Fruit fly (Drosophila melanogaster) whole organism, embryonic: ENCODE data around the gene rho-5.

ENCODE experiments used
- C15 ChIP-seq: fragments of 200-800 bp; sonication (Bioruptor generic); IDR thresholded peaks from 3 replicates; pipeline ENCODE4 v1.3.6; 2022; ENCODE audit warnings: missing biosample characterization, missing genetic modification characterization
- CG11093 ChIP-seq: fragments of 200-800 bp; sonication (Bioruptor generic); IDR thresholded peaks from 3 replicates; pipeline ENCODE4 v1.3.6; 2022; ENCODE audit warnings: missing biosample characterization, missing genetic modification characterization
- CG13424 ChIP-seq: fragments of 200-800 bp; sonication (Bioruptor generic); optimal IDR thresholded peaks from 2 replicates; lab custom pipeline; 2019; ENCODE audit warnings: missing biosample characterization, mild to moderate bottlenecking, missing genetic modification characterization, moderate library complexity
- CG1603 ChIP-seq: fragments of 200-800 bp; sonication (Bioruptor generic); optimal IDR thresholded peaks from 2 replicates; lab custom pipeline; 2019; ENCODE audit warnings: missing biosample characterization, mild to moderate bottlenecking, missing genetic modification characterization, moderate library complexity
- CG16779 ChIP-seq: fragments of 200-800 bp; sonication (Bioruptor generic); IDR thresholded peaks from 2 replicates; pipeline ENCODE4 v1.3.6; 2022; ENCODE audit warnings: missing biosample characterization, missing genetic modification characterization
- CG18476 ChIP-seq: fragments of 200-800 bp; sonication (Bioruptor generic); optimal IDR thresholded peaks from 2 replicates; lab custom pipeline; 2016; ENCODE audit warnings: missing biosample characterization, mild to moderate bottlenecking, missing genetic modification characterization
- CG2875 ChIP-seq: fragments of 200-800 bp; sonication (Bioruptor generic); optimal IDR thresholded peaks from 2 replicates; lab custom pipeline; 2017; ENCODE audit warnings: missing biosample characterization, mild to moderate bottlenecking, missing genetic modification characterization, missing genetic modification reagents
- CG2889 ChIP-seq: fragments of 200-800 bp; sonication (Bioruptor generic); IDR thresholded peaks from 3 replicates; pipeline ENCODE4 v1.3.6; 2022; ENCODE audit warnings: missing biosample characterization, missing genetic modification characterization
- CG31224 ChIP-seq: fragments of 200-800 bp; sonication (Bioruptor generic); IDR thresholded peaks from 2 replicates; pipeline ENCODE4 v1.3.6; 2022; ENCODE audit warnings: missing biosample characterization, missing genetic modification characterization
- CG32532 ChIP-seq: fragments of 200-800 bp; sonication (Bioruptor generic); IDR thresholded peaks from 2 replicates; pipeline ENCODE4 v1.3.6; 2022; ENCODE audit warnings: missing biosample characterization, missing genetic modification characterization
- CG33557 ChIP-seq: fragments of 200-800 bp; sonication (Bioruptor generic); optimal IDR thresholded peaks from 2 replicates; lab custom pipeline; 2019; ENCODE audit warnings: missing biosample characterization, mild to moderate bottlenecking, missing genetic modification characterization, moderate library complexity
- CG3726 ChIP-seq: fragments of 200-800 bp; sonication (Bioruptor generic); IDR thresholded peaks from 3 replicates; pipeline ENCODE4, ENCODE4 v1.3.6; 2022; ENCODE audit warnings: missing biosample characterization, missing genetic modification characterization
- CG42726 ChIP-seq: fragments of 200-800 bp; sonication (Bioruptor generic); IDR thresholded peaks from 2 replicates; pipeline ENCODE4 v1.3.6; 2022; ENCODE audit warnings: missing biosample characterization, missing genetic modification characterization; ENCODE audit not compliant: partially characterized antibody
- CG4404 ChIP-seq: fragments of 200-800 bp; sonication (Bioruptor generic); IDR thresholded peaks from 2 replicates; pipeline ENCODE4 v1.3.6; 2022; ENCODE audit warnings: missing biosample characterization, missing genetic modification characterization
- CG4617 ChIP-seq: fragments of 200-800 bp; sonication (Bioruptor generic); optimal IDR thresholded peaks from 3 replicates; lab custom pipeline; 2016; ENCODE audit warnings: missing biosample characterization, missing genetic modification characterization, borderline replicate concordance
- CG4707 ChIP-seq: fragments of 200-800 bp; sonication (Bioruptor generic); optimal IDR thresholded peaks from 2 replicates; lab custom pipeline; 2018; ENCODE audit warnings: missing biosample characterization, mild to moderate bottlenecking, missing genetic modification characterization, moderate library complexity
- CG5953 ChIP-seq: fragments of 200-800 bp; sonication (Bioruptor generic); IDR thresholded peaks from 2 replicates; pipeline ENCODE4 v1.3.6; 2022; ENCODE audit warnings: missing biosample characterization, missing genetic modification characterization
- CG6689 ChIP-seq: fragments of 200-800 bp; sonication (Bioruptor generic); IDR thresholded peaks from 2 replicates; pipeline ENCODE4 v1.3.6; 2022; ENCODE audit warnings: missing biosample characterization, missing genetic modification characterization
- CG7928 ChIP-seq: fragments of 200-800 bp; sonication (Bioruptor generic); optimal IDR thresholded peaks from 2 replicates; lab custom pipeline; 2017; ENCODE audit warnings: missing biosample characterization, mild to moderate bottlenecking, missing genetic modification characterization
- CG9797 ChIP-seq: fragments of 200-800 bp; sonication (Bioruptor generic); optimal IDR thresholded peaks from 3 replicates; lab custom pipeline; 2018; ENCODE audit warnings: missing biosample characterization, mild to moderate bottlenecking, missing genetic modification characterization
- D ChIP-seq, 2 experiments: fragments of 200-800 bp in 1 of 2; fragments of >200 bp in 1 of 2; sonication (Bioruptor generic) in 1 of 2; optimal IDR thresholded peaks; 2 replicates in 1 of 2; 3 replicates in 1 of 2; lab custom pipeline; 2017; ENCODE audit warnings: mild to moderate bottlenecking in 1 of 2, missing biosample characterization in 1 of 2, missing genetic modification characterization in 1 of 2, missing genetic modification reagents in 1 of 2
- Dip2 ChIP-seq: fragments of 200-800 bp; sonication (Bioruptor generic); IDR thresholded peaks from 2 replicates; pipeline ENCODE4 v1.3.6; 2022; ENCODE audit warnings: missing biosample characterization, missing genetic modification characterization
- Gug ChIP-seq: fragments of 200-800 bp; sonication (Bioruptor generic); IDR thresholded peaks from 4 replicates; pipeline ENCODE4 v1.3.6; 2022; ENCODE audit warnings: missing biosample characterization, missing genetic modification characterization
- Jarid2 ChIP-seq: fragments of 200-800 bp; sonication (Bioruptor generic); optimal IDR thresholded peaks from 3 replicates; lab custom pipeline; 2017; ENCODE audit warnings: mild to moderate bottlenecking, missing biosample characterization, missing genetic modification reagents, missing genetic modification characterization
- Lhr ChIP-seq: fragments of 200-800 bp; sonication (Bioruptor generic); optimal IDR thresholded peaks from 3 replicates; lab custom pipeline; 2017; ENCODE audit warnings: mild to moderate bottlenecking, missing biosample characterization, missing genetic modification reagents, missing genetic modification characterization
- Mrtf ChIP-seq: fragments of 200-800 bp; sonication (Bioruptor generic); IDR thresholded peaks from 3 replicates; pipeline ENCODE4 v1.3.6; 2022; ENCODE audit warnings: missing biosample characterization, missing genetic modification characterization
- Opbp ChIP-seq: fragments of 200-800 bp; sonication (Bioruptor generic); IDR thresholded peaks from 3 replicates; pipeline ENCODE4 v1.3.6; 2022; ENCODE audit warnings: missing biosample characterization, missing genetic modification characterization; ENCODE audit not compliant: partially characterized antibody
- Scr ChIP-seq: fragments of 200-800 bp; sonication (Bioruptor generic); IDR thresholded peaks from 2 replicates; pipeline ENCODE4 v1.3.6; 2022; ENCODE audit warnings: missing biosample characterization, missing genetic modification characterization; ENCODE audit not compliant: partially characterized antibody
- Sin3A ChIP-seq: fragments of >200 bp; optimal IDR thresholded peaks from 2 replicates; lab custom pipeline; 2018
- Sry-β ChIP-seq: fragments of 200-800 bp; sonication (Bioruptor generic); optimal IDR thresholded peaks from 2 replicates; lab custom pipeline; 2018; ENCODE audit warnings: missing biosample characterization, mild to moderate bottlenecking, missing genetic modification characterization, moderate library complexity
- Taf1 ChIP-seq: fragments of 200-800 bp; sonication (Bioruptor generic); IDR thresholded peaks from 2 replicates; pipeline ENCODE4 v1.3.6; 2022; ENCODE audit warnings: missing biosample characterization, missing genetic modification characterization
- Vsx1 ChIP-seq: fragments of 200-800 bp; sonication (Bioruptor generic); optimal IDR thresholded peaks from 2 replicates; lab custom pipeline; 2017; ENCODE audit warnings: missing biosample characterization, mild to moderate bottlenecking, missing genetic modification characterization, missing genetic modification reagents
- ap ChIP-seq: fragments of 200-800 bp; sonication (Bioruptor generic); IDR thresholded peaks from 2 replicates; pipeline ENCODE4 v1.3.6; 2022; ENCODE audit warnings: missing biosample characterization, missing genetic modification characterization
- bowl ChIP-seq: fragments of 200-800 bp; sonication (Bioruptor generic); IDR thresholded peaks from 2 replicates; pipeline ENCODE4 v1.3.6; 2022; ENCODE audit warnings: missing biosample characterization, missing genetic modification characterization
- crp ChIP-seq, 2 experiments: fragments of 200-800 bp; sonication (Bioruptor generic); optimal IDR thresholded peaks; 2 replicates in 1 of 2; 3 replicates in 1 of 2; lab custom pipeline; 2017; ENCODE audit warnings: missing biosample characterization in 2 of 2, missing genetic modification characterization in 2 of 2, mild to moderate bottlenecking in 1 of 2, moderate library complexity in 1 of 2
- dmrt11E ChIP-seq: fragments of 200-800 bp; sonication (Bioruptor generic); optimal IDR thresholded peaks from 3 replicates; lab custom pipeline; 2018; ENCODE audit warnings: missing biosample characterization, mild to moderate bottlenecking, missing genetic modification characterization, moderate library complexity
- dpn ChIP-seq, 2 experiments: fragments of 200-800 bp; sonication (Bioruptor generic); optimal IDR thresholded peaks; 3 replicates each; lab custom pipeline; 2016; ENCODE audit warnings: missing biosample characterization in 2 of 2, missing genetic modification characterization in 2 of 2
- ftz-f1 ChIP-seq: fragments of 200-800 bp; sonication (Bioruptor generic); optimal IDR thresholded peaks from 2 replicates; lab custom pipeline; 2016; ENCODE audit warnings: missing biosample characterization, missing genetic modification characterization
- gce ChIP-seq: fragments of 200-800 bp; sonication (Bioruptor generic); IDR thresholded peaks from 3 replicates; pipeline ENCODE4 v1.3.6; 2022; ENCODE audit warnings: missing biosample characterization, missing genetic modification characterization
- gcm ChIP-seq: fragments of 200-800 bp; sonication (Bioruptor generic); optimal IDR thresholded peaks from 2 replicates; lab custom pipeline; 2019; ENCODE audit warnings: missing biosample characterization, mild to moderate bottlenecking, missing genetic modification characterization, moderate library complexity
- gsb-n ChIP-seq: fragments of 200-800 bp; sonication (Bioruptor generic); optimal IDR thresholded peaks from 3 replicates; lab custom pipeline; 2018; ENCODE audit warnings: missing biosample characterization, mild to moderate bottlenecking, missing genetic modification characterization
- lov ChIP-seq, 2 experiments: fragments of 200-800 bp in 1 of 2; fragments of >200 bp in 1 of 2; sonication (Bioruptor generic) in 1 of 2; IDR thresholded peaks in 1 of 2; optimal IDR thresholded peaks in 1 of 2; 2 replicates in 1 of 2; 3 replicates in 1 of 2; pipeline versions ENCODE4 v1.3.6 to Lab custom; 2017 to 2022; ENCODE audit warnings: missing biosample characterization in 1 of 2, missing genetic modification characterization in 1 of 2
- mam ChIP-seq: fragments of 200-800 bp; sonication (Bioruptor generic); optimal IDR thresholded peaks from 3 replicates; lab custom pipeline; 2016; ENCODE audit warnings: missing biosample characterization, missing genetic modification characterization
- nerfin-1 ChIP-seq: fragments of 200-800 bp; sonication (Bioruptor generic); optimal IDR thresholded peaks from 3 replicates; lab custom pipeline; 2019; ENCODE audit warnings: missing biosample characterization, mild to moderate bottlenecking, missing genetic modification characterization, moderate library complexity
- repo ChIP-seq: fragments of 200-800 bp; sonication (Bioruptor generic); optimal IDR thresholded peaks from 2 replicates; lab custom pipeline; 2016; ENCODE audit warnings: missing biosample characterization, missing genetic modification characterization
- ssp ChIP-seq: fragments of 200-800 bp; sonication (Bioruptor generic); IDR thresholded peaks from 2 replicates; pipeline ENCODE4 v1.3.6; 2022; ENCODE audit warnings: missing biosample characterization, missing genetic modification characterization
- tio ChIP-seq: fragments of 200-800 bp; sonication (Bioruptor generic); optimal IDR thresholded peaks from 2 replicates; lab custom pipeline; 2017; ENCODE audit warnings: missing biosample characterization, missing genetic modification characterization, inconsistent platforms
- tna ChIP-seq: fragments of 200-800 bp; sonication (Bioruptor generic); IDR thresholded peaks from 2 replicates; pipeline ENCODE4 v1.3.6; 2022; ENCODE audit warnings: missing biosample characterization, missing genetic modification characterization; ENCODE audit not compliant: partially characterized antibody
- tx ChIP-seq: fragments of 200-800 bp; sonication (Bioruptor generic); optimal IDR thresholded peaks from 2 replicates; lab custom pipeline; 2016; ENCODE audit warnings: missing biosample characterization, missing genetic modification characterization
- yki ChIP-seq: fragments of >200 bp; optimal IDR thresholded peaks from 3 replicates; lab custom pipeline; 2018

The rho-5 gene

dm6 chr2L:10321036-10321583 is 52.6 kb downstream of the rho-5 start (continued):
- TF ChIP-seq ftz-f1 (GFP tag; lab: Kevin White, UChicago) (no peak), CG11093 (GFP tag; lab: Robert Waterston, UW) (no peak), CG2875 (GFP tag; lab: Kevin White, UChicago) (no peak), nerfin-1 (tag; lab: Kevin White, UChicago) (peak; percentile 10), bowl (no peak), CG31224 (GFP tag; lab: Robert Waterston, UW) (no peak), CG33557 (GFP tag; lab: Kevin White, UChicago) (no peak), lov (optimal IDR thresholded peaks at IDR 0.05; lab: Kevin White, UChicago) (no peak), lov (GFP tag; IDR thresholded peaks at IDR 0.05; lab: Robert Waterston, UW) (0 out of 3 replicates have a peak, but pooled peaks have one; percentile 27), CG9797 (GFP tag; lab: Kevin White, UChicago) (no peak), Scr (GFP tag; lab: Robert Waterston, UW) (peak; percentile 81), yki (lab: Kevin White, UChicago) (no peak), CG2889 (GFP tag; lab: Robert Waterston, UW) (no peak), dpn (GFP tag; optimal IDR thresholded peaks at IDR 0.05; lab: Kevin White, UChicago) (peak; percentile 6 to 28), Sry-β (GFP tag; lab: Kevin White, UChicago) (no peak), tna (GFP tag; lab: Robert Waterston, UW) (peak; percentile 57), CG1603 (tag; lab: Kevin White, UChicago) (peak; percentile 2), C15 (GFP tag; lab: Robert Waterston, UW) (no peak), CG4404 (no peak), CG18476 (GFP tag; lab: Kevin White, UChicago) (no peak), CG4707 (no peak), tx (no peak), ap (no peak), Dip2 (GFP tag; lab: Robert Waterston, UW) (no peak), repo (GFP tag; lab: Kevin White, UChicago) (no peak), CG16779 (GFP tag; lab: Robert Waterston, UW) (no peak), CG6689 (GFP tag; lab: Robert Waterston, UW) (no peak), dmrt11E (tag; lab: Kevin White, UChicago) (no peak), CG4617 (GFP tag; lab: Kevin White, UChicago) (no peak), gsb-n (tag; lab: Kevin White, UChicago) (no peak), tio (GFP tag; lab: Kevin White, UChicago) (no peak), Lhr (GFP tag; lab: Kevin White, UChicago) (no peak), gce (GFP tag; lab: Robert Waterston, UW) (no peak), Jarid2 (GFP tag; lab: Kevin White, UChicago) (no peak), Sin3A (lab: Kevin White, UChicago) (no peak), Opbp (GFP tag; lab: Robert Waterston, UW) (no peak), CG42726 (GFP tag; lab: Robert Waterston, UW) (no peak; the same call in 1 of the 2 replicates), Gug (GFP tag; lab: Robert Waterston, UW) (peak; percentile 17; the same call in 1 of the 4 replicates), Mrtf (GFP tag; lab: Robert Waterston, UW) (no peak), crp (GFP tag; optimal IDR thresholded peaks at IDR 0.05; lab: Kevin White, UChicago) (no peak), Vsx1 (GFP tag; lab: Kevin White, UChicago) (no peak), CG32532 (GFP tag; lab: Robert Waterston, UW) (0 out of 2 replicates have a peak, but pooled peaks have one; percentile 29), CG5953 (GFP tag; lab: Robert Waterston, UW) (0 out of 2 replicates have a peak, but pooled peaks have one; percentile 10), ssp (GFP tag; lab: Robert Waterston, UW) (no peak), D (optimal IDR thresholded peaks at IDR 0.05; lab: Kevin White, UChicago) (no peak), D (GFP tag; optimal IDR thresholded peaks at IDR 0.05; lab: Kevin White, UChicago) (peak; percentile 21), CG7928 (peak; percentile 50), gcm (GFP tag; lab: Kevin White, UChicago) (no peak), CG13424 (tag; lab: Kevin White, UChicago) (peak; percentile 8), Taf1 (GFP tag; lab: Robert Waterston, UW) (no peak), mam (GFP tag; lab: Kevin White, UChicago) (no peak), CG3726 (GFP tag; lab: Robert Waterston, UW) (no peak)
